Worm (Caenorhabditis elegans) whole organism, midembryonic: ENCODE measurements around the gene puf-12.
A peak's percentile ranks its signal among the peaks of the same experiment; 100 is the strongest.

Experiments used
- T22C8.4 ChIP-seq: fragments of 200-800 bp; sonication (Bioruptor generic); IDR thresholded peaks from 2 replicates; pipeline ENCODE4 v1.3.6; 2022; ENCODE audit warnings: missing genetic modification characterization, missing compliant biosample characterization
- cog-1 ChIP-seq: sonication (generic microtip); optimal IDR thresholded peaks from 2 replicates; lab custom pipeline; 2016; ENCODE audit warnings: missing genetic modification characterization, missing compliant biosample characterization
- flt-1 ChIP-seq: fragments of 200-800 bp; sonication (Bioruptor generic); IDR thresholded peaks from 2 replicates; pipeline ENCODE4 v1.3.6; 2022; ENCODE audit warnings: missing genetic modification characterization, missing compliant biosample characterization
- klf-2 ChIP-seq: fragments of 200-800 bp; sonication (Bioruptor generic); conservative IDR thresholded peaks from 2 replicates; pipeline ENCODE4 v1.3.6; 2022; ENCODE audit warnings: missing genetic modification reagents, missing genetic modification characterization, missing compliant biosample characterization
- med-1 ChIP-seq: sonication (generic microtip); optimal IDR thresholded peaks from 2 replicates; lab custom pipeline; 2017; ENCODE audit warnings: missing genetic modification characterization, mild to moderate bottlenecking, missing compliant biosample characterization, antibody characterized with exemption, missing genetic modification reagents; ENCODE audit not compliant: insufficient read depth
- ref-1 ChIP-seq: fragments of 200-800 bp; sonication (Bioruptor generic); conservative IDR thresholded peaks from 2 replicates; pipeline ENCODE4 v1.3.6; 2022; ENCODE audit warnings: missing genetic modification reagents, missing genetic modification characterization, missing compliant biosample characterization
- tab-1 ChIP-seq: fragments of 200-800 bp; sonication (Bioruptor generic); IDR thresholded peaks from 2 replicates; pipeline ENCODE4 v1.3.6; 2022; ENCODE audit warnings: missing genetic modification characterization, missing compliant biosample characterization
- ztf-23 ChIP-seq: fragments of 200-800 bp; sonication (Bioruptor generic); IDR thresholded peaks from 2 replicates; pipeline ENCODE4 v1.3.6; 2022; ENCODE audit warnings: missing genetic modification reagents, missing genetic modification characterization, missing compliant biosample characterization
- ztf-29 ChIP-seq: fragments of 200-800 bp; sonication (Bioruptor generic); IDR thresholded peaks from 2 replicates; pipeline ENCODE4 v1.3.6; 2022; ENCODE audit warnings: missing genetic modification reagents, missing genetic modification characterization, missing compliant biosample characterization

Gene puf-12

ce11 chrII:10099804-10100360 lies at the start of gene puf-12, which contains the start of gene pas-7:
Gene puf-12, plus strand, starts transcription at chrII:10100310.
Gene pas-7, minus strand, starts transcription at chrII:10099854.
- TF ChIP-seq tab-1 (GFP tag; lab: Robert Waterston, UW) (no peak), ztf-29 (GFP tag; lab: Robert Waterston, UW) (no peak), cog-1 (tag; lab: Kevin White, UChicago) (no peak), T22C8.4 (GFP tag; lab: Robert Waterston, UW) (no peak), flt-1 (no peak), ref-1 (GFP tag; lab: Robert Waterston, UW) (no peak), med-1 (GFP tag; lab: Kevin White, UChicago) (no peak), ztf-23 (GFP tag; lab: Robert Waterston, UW) (no peak), klf-2 (no peak)

DNA sequence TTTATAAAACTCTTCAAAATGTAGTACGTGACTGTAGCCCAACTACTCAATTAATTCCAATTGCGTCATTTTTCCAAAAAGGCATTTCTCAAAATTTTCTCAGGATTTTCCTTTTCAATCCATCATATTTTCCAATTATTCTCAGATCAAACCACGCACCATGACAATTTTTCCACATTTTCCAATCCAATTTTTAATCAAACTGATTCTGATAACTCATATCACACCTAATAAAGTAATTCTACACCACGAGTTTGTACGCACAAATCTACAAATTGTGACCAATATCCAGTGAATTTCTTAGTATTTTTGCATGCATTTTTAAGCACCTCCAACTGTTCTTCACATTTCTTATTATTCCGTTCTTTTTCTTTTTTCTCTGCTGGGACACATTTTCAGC lies 48.6 kb upstream of the puf-12 start:
- TF ChIP-seq T22C8.4 (GFP tag; lab: Robert Waterston, UW) (no peak), klf-2 (no peak)

DNA sequence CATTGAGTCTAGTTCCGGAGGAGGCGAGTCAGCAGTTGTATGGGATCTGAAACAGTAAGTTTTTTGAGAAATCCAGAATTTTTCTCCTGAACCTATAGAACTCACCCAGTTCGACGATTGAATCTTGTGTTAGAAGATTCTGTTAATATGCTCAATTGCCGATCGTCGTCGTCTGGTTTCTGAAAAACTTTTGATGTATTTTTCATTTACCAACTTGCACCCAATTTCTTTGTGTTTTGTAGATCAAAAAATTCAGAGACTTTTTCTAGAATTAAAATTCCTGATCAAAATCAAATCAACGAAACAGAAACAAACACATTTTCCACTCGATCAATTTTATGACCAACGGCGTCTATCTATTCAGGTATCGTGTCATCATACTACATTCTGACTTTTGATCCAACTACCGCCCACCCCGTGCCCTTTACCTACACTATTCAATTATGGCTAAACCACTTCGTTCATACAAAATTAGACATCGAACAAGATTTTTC lies 43.5 kb upstream of the puf-12 start, which contains the start of gene C18D1.2:
TSS of gene C18D1.2 (plus strand) at position 444 of the 494 bp plus-strand sequence.
- no peak for TF ChIP-seq T22C8.4 (GFP tag; lab: Robert Waterston, UW)
- no peak for TF ChIP-seq ztf-29 (GFP tag; lab: Robert Waterston, UW)
- TF ChIP-seq flt-1, result no peak
- TF ChIP-seq med-1 (GFP tag; lab: Kevin White, UChicago), result no peak
- TF ChIP-seq cog-1 (tag; lab: Kevin White, UChicago), result no peak
- TF ChIP-seq klf-2, result no peak
- TF ChIP-seq ref-1 (GFP tag; lab: Robert Waterston, UW), result no peak
- no peak for TF ChIP-seq ztf-23 (GFP tag; lab: Robert Waterston, UW)

- TF ChIP-seq ztf-23 (GFP tag; lab: Robert Waterston, UW) (no peak), ztf-29 (GFP tag; lab: Robert Waterston, UW) (no peak), klf-2 (no peak), flt-1 (no peak), cog-1 (tag; lab: Kevin White, UChicago) (no peak), T22C8.4 (GFP tag; lab: Robert Waterston, UW) (no peak), ref-1 (GFP tag; lab: Robert Waterston, UW) (no peak), med-1 (GFP tag; lab: Kevin White, UChicago) (no peak), tab-1 (GFP tag; lab: Robert Waterston, UW) (no peak)
Measured at ce11 chrII:10060508-10060907, 39.6 kb upstream of the puf-12 start, which contains the start of gene stg-1. Gene stg-1, minus strand, starts transcription at chrII:10060660.

ce11 chrII:10065472-10065871 lies 34.6 kb upstream of the puf-12 start:
- TF ChIP-seq med-1 (GFP tag; lab: Kevin White, UChicago), result no peak
- TF ChIP-seq klf-2, result no peak
- peak; percentile 41 for TF ChIP-seq cog-1 (tag; lab: Kevin White, UChicago)
- TF ChIP-seq T22C8.4 (GFP tag; lab: Robert Waterston, UW), result no peak
- peak; percentile 69; the same call in 1 of the 2 replicates for TF ChIP-seq flt-1
- TF ChIP-seq ztf-23 (GFP tag; lab: Robert Waterston, UW), result peak; percentile 46; the same call in 1 of the 2 replicates
- 0 out of 2 replicates have a peak, but pooled peaks have one; percentile 22 for TF ChIP-seq ztf-29 (GFP tag; lab: Robert Waterston, UW)
- TF ChIP-seq tab-1 (GFP tag; lab: Robert Waterston, UW), result peak; percentile 36; the same call in 1 of the 2 replicates
- no peak for TF ChIP-seq ref-1 (GFP tag; lab: Robert Waterston, UW)

- TF ChIP-seq tab-1 (GFP tag; lab: Robert Waterston, UW), result no peak
- no peak for TF ChIP-seq med-1 (GFP tag; lab: Kevin White, UChicago)
- TF ChIP-seq ztf-23 (GFP tag; lab: Robert Waterston, UW), result no peak
- no peak for TF ChIP-seq ztf-29 (GFP tag; lab: Robert Waterston, UW)
- no peak for TF ChIP-seq klf-2
- no peak for TF ChIP-seq cog-1 (tag; lab: Kevin White, UChicago)
- no peak for TF ChIP-seq ref-1 (GFP tag; lab: Robert Waterston, UW)
- no peak for TF ChIP-seq T22C8.4 (GFP tag; lab: Robert Waterston, UW)
- no peak for TF ChIP-seq flt-1
Measured at ce11 chrII:10067817-10068216, 32.3 kb upstream of the puf-12 start, which contains the start of gene die-1. Gene die-1, minus strand, starts transcription at chrII:10067917.

- TF ChIP-seq ztf-29 (GFP tag; lab: Robert Waterston, UW) (no peak), tab-1 (GFP tag; lab: Robert Waterston, UW) (no peak), ref-1 (GFP tag; lab: Robert Waterston, UW) (no peak), T22C8.4 (GFP tag; lab: Robert Waterston, UW) (no peak), flt-1 (no peak), ztf-23 (GFP tag; lab: Robert Waterston, UW) (no peak), klf-2 (no peak), med-1 (GFP tag; lab: Kevin White, UChicago) (no peak), cog-1 (tag; lab: Kevin White, UChicago) (no peak)
Measured at ce11 chrII:10073986-10074385, 26.1 kb upstream of the puf-12 start.

ce11 chrII:10075794-10076193 lies 24.3 kb upstream of the puf-12 start:
- TF ChIP-seq med-1 (GFP tag; lab: Kevin White, UChicago) (no peak), flt-1 (peak; percentile 46; the same call in 1 of the 2 replicates), tab-1 (GFP tag; lab: Robert Waterston, UW) (no peak)

- no peak for TF ChIP-seq cog-1 (tag; lab: Kevin White, UChicago)
- no peak for TF ChIP-seq ztf-23 (GFP tag; lab: Robert Waterston, UW)
- TF ChIP-seq ztf-29 (GFP tag; lab: Robert Waterston, UW), result no peak
- TF ChIP-seq klf-2, result no peak
- TF ChIP-seq ref-1 (GFP tag; lab: Robert Waterston, UW), result no peak
- no peak for TF ChIP-seq med-1 (GFP tag; lab: Kevin White, UChicago)
- TF ChIP-seq tab-1 (GFP tag; lab: Robert Waterston, UW), result no peak
- TF ChIP-seq flt-1, result no peak
- TF ChIP-seq T22C8.4 (GFP tag; lab: Robert Waterston, UW), result no peak
Measured at ce11 chrII:10084482-10084881, 15.6 kb upstream of the puf-12 start.
